Fruit fly (Drosophila melanogaster) whole organism: ENCODE measurements around the gene CG4229.

ENCODE experiments used
- CG8478 ChIP-seq: fragments of >200 bp; optimal IDR thresholded peaks from 2 replicates; lab custom pipeline; 2018; ENCODE audit warnings: inconsistent platforms
- Dll ChIP-seq: fragments of >200 bp; optimal IDR thresholded peaks from 2 replicates; lab custom pipeline; 2017
- EcR ChIP-seq, 2 experiments: fragments of >200 bp; optimal IDR thresholded peaks; 2 replicates each; lab custom pipeline; 2017; ENCODE audit warnings: missing biosample characterization in 2 of 2, missing genetic modification characterization in 2 of 2, missing genetic modification reagents in 2 of 2
- pan ChIP-seq: fragments of >200 bp; optimal IDR thresholded peaks from 2 replicates; lab custom pipeline; 2017
- psq ChIP-seq: fragments of >200 bp; optimal IDR thresholded peaks from 2 replicates; lab custom pipeline; 2017
- usp ChIP-seq: fragments of >200 bp; optimal IDR thresholded peaks from 2 replicates; lab custom pipeline; 2017; ENCODE audit warnings: missing biosample characterization, missing genetic modification characterization, mixed read lengths

- TF ChIP-seq pan (lab: Kevin White, UChicago) = no peak
- TF ChIP-seq Dll = no peak
- no peak for TF ChIP-seq psq (lab: Kevin White, UChicago)
- no peak for TF ChIP-seq CG8478
- TF ChIP-seq EcR (GFP tag; optimal IDR thresholded peaks at IDR 0.05; lab: Kevin White, UChicago) = no peak
- no peak for TF ChIP-seq usp
These were observed 24.6 kb downstream of the CG4229 start, which contains the start of gene Smn for dm6 chr3L:16581201-16581705.
